Worm (Caenorhabditis elegans) whole organism, L1 larva: ENCODE measurements around the gene madf-9.

Experiments
- C04F5.9 ChIP-seq: sonication (generic microtip); optimal IDR thresholded peaks from 2 replicates; lab custom pipeline; 2016; ENCODE audit warnings: missing genetic modification characterization, missing compliant biosample characterization
- C34B4.2 ChIP-seq: sonication (generic microtip); optimal IDR thresholded peaks from 2 replicates; lab custom pipeline; 2017; ENCODE audit warnings: mild to moderate bottlenecking, missing genetic modification characterization, missing compliant biosample characterization
- F16B12.6 ChIP-seq: fragments of 150-350 bp; optimal IDR thresholded peaks from 2 replicates; lab custom pipeline; 2014; ENCODE audit warnings: missing biosample characterization, missing genetic modification characterization
- Y116A8C.19 ChIP-seq: sonication (generic microtip); optimal IDR thresholded peaks from 2 replicates; lab custom pipeline; 2016; ENCODE audit warnings: missing compliant biosample characterization, missing genetic modification characterization, borderline replicate concordance
- alr-1 ChIP-seq: fragments of 200-800 bp; sonication (Bioruptor generic); optimal IDR thresholded peaks from 2 replicates; lab custom pipeline; 2018; ENCODE audit warnings: borderline replicate concordance, mild to moderate bottlenecking, missing genetic modification characterization, missing compliant biosample characterization
- aly-2 ChIP-seq: fragments of 150-350 bp; optimal IDR thresholded peaks from 2 replicates; lab custom pipeline; 2014; ENCODE audit warnings: missing biosample characterization, missing genetic modification characterization
- ama-1 ChIP-seq: fragments of 150-350 bp; optimal IDR thresholded peaks from 2 replicates; lab custom pipeline; 2014
- blmp-1 ChIP-seq: fragments of 150-350 bp; optimal IDR thresholded peaks from 2 replicates; lab custom pipeline; 2014; ENCODE audit warnings: missing biosample characterization, missing genetic modification characterization
- ceh-63 ChIP-seq: fragments of 200-800 bp; sonication (Bioruptor generic); optimal IDR thresholded peaks from 2 replicates; lab custom pipeline; 2018; ENCODE audit warnings: mild to moderate bottlenecking, missing genetic modification characterization, missing compliant biosample characterization
- ceh-82 ChIP-seq, 3 experiments: fragments of 150-350 bp in 1 of 3; sonication (generic microtip) in 2 of 3; optimal IDR thresholded peaks; 2 replicates each; lab custom pipeline; 2014 to 2017; ENCODE audit warnings: missing biosample characterization in 3 of 3, missing genetic modification characterization in 3 of 3
- ces-1 ChIP-seq: fragments of 150-350 bp; optimal IDR thresholded peaks from 2 replicates; lab custom pipeline; 2014; ENCODE audit warnings: missing biosample characterization, missing genetic modification reagents, missing genetic modification characterization
- efl-1 ChIP-seq, 4 experiments: fragments of 150-350 bp; optimal IDR thresholded peaks in 3 of 4; peaks in 1 of 4; 1 replicate in 1 of 4; 2 replicates in 3 of 4; lab custom pipeline; 2014; ENCODE audit warnings: missing biosample characterization in 2 of 4, missing genetic modification characterization in 2 of 4, missing genetic modification reagents in 2 of 4
- efl-3 ChIP-seq: fragments of 200-800 bp; sonication (Bioruptor generic); optimal IDR thresholded peaks from 2 replicates; lab custom pipeline; 2018; ENCODE audit warnings: mild to moderate bottlenecking, missing genetic modification characterization, missing compliant biosample characterization
- egl-27 ChIP-seq, 2 experiments: fragments of 150-350 bp in 1 of 2; sonication (generic microtip); optimal IDR thresholded peaks; 3 replicates each; lab custom pipeline; 2017 to 2018; ENCODE audit warnings: missing biosample characterization in 2 of 2, missing genetic modification characterization in 2 of 2, missing genetic modification reagents in 2 of 2
- elt-2 ChIP-seq: sonication (generic microtip); optimal IDR thresholded peaks from 2 replicates; lab custom pipeline; 2016; ENCODE audit warnings: missing genetic modification characterization, mild to moderate bottlenecking, inconsistent platforms, missing compliant biosample characterization, missing genetic modification reagents
- ets-5 ChIP-seq: fragments of 200-800 bp; sonication (Bioruptor generic); IDR thresholded peaks from 2 replicates; pipeline ENCODE4 v1.3.6; 2022; ENCODE audit warnings: missing genetic modification characterization, missing compliant biosample characterization
- fkh-4 ChIP-seq: sonication (generic microtip); optimal IDR thresholded peaks from 2 replicates; lab custom pipeline; 2016; ENCODE audit warnings: missing compliant biosample characterization, missing genetic modification characterization, borderline replicate concordance
- fos-1 ChIP-seq: fragments of 150-350 bp; optimal IDR thresholded peaks from 2 replicates; lab custom pipeline; 2014; ENCODE audit warnings: missing biosample characterization, missing genetic modification characterization
- irx-1 ChIP-seq: sonication (generic microtip); optimal IDR thresholded peaks from 2 replicates; lab custom pipeline; 2016; ENCODE audit warnings: missing genetic modification characterization, missing compliant biosample characterization
- isw-1 ChIP-seq: fragments of 200-800 bp; sonication (Bioruptor generic); IDR thresholded peaks from 2 replicates; pipeline ENCODE4 v1.3.6; 2022; ENCODE audit warnings: missing genetic modification characterization, missing compliant biosample characterization
- jun-1 ChIP-seq: fragments of 150-350 bp; optimal IDR thresholded peaks from 2 replicates; lab custom pipeline; 2014; ENCODE audit warnings: missing biosample characterization, missing genetic modification reagents, missing genetic modification characterization
- lin-14 ChIP-seq: fragments of 200-800 bp; sonication (Bioruptor generic); optimal IDR thresholded peaks from 2 replicates; lab custom pipeline; 2018; ENCODE audit warnings: mild to moderate bottlenecking, missing genetic modification characterization, moderate library complexity, missing compliant biosample characterization
- lin-15B ChIP-seq: fragments of 150-350 bp; sonication (generic microtip); optimal IDR thresholded peaks from 3 replicates; lab custom pipeline; 2014; ENCODE audit warnings: missing biosample characterization, missing genetic modification characterization
- lin-35 ChIP-seq, 2 experiments: fragments of 150-350 bp; optimal IDR thresholded peaks; 2 replicates each; lab custom pipeline; 2014; ENCODE audit warnings: missing biosample characterization in 2 of 2, missing genetic modification characterization in 2 of 2, missing genetic modification reagents in 2 of 2
- lsy-2 ChIP-seq, 2 experiments: fragments of 150-350 bp; optimal IDR thresholded peaks; 2 replicates each; lab custom pipeline; 2014; ENCODE audit warnings: missing biosample characterization in 2 of 2, missing genetic modification characterization in 2 of 2
- mdl-1 ChIP-seq, 2 experiments: fragments of 150-350 bp; optimal IDR thresholded peaks; 2 replicates each; lab custom pipeline; 2014 to 2017; ENCODE audit warnings: missing biosample characterization in 2 of 2, missing genetic modification characterization in 2 of 2, inconsistent platforms in 1 of 2
- mep-1 ChIP-seq: fragments of 150-350 bp; optimal IDR thresholded peaks from 2 replicates; lab custom pipeline; 2014; ENCODE audit warnings: missing biosample characterization, missing genetic modification characterization
- nhr-11 ChIP-seq: fragments of 150-350 bp; optimal IDR thresholded peaks from 2 replicates; lab custom pipeline; 2014; ENCODE audit warnings: missing biosample characterization, missing genetic modification characterization
- nhr-19 ChIP-seq: fragments of 200-800 bp; sonication (Bioruptor generic); conservative IDR thresholded peaks from 2 replicates; pipeline ENCODE4 v1.3.6; 2022; ENCODE audit warnings: missing genetic modification characterization, missing compliant biosample characterization
- nhr-20 ChIP-seq: sonication (generic microtip); optimal IDR thresholded peaks from 2 replicates; lab custom pipeline; 2016; ENCODE audit warnings: mild to moderate bottlenecking, missing genetic modification characterization, missing compliant biosample characterization
- nhr-237 ChIP-seq: fragments of 150-350 bp; optimal IDR thresholded peaks from 2 replicates; lab custom pipeline; 2014; ENCODE audit warnings: missing biosample characterization, missing genetic modification characterization
- nhr-47 ChIP-seq: sonication (generic microtip); optimal IDR thresholded peaks from 2 replicates; lab custom pipeline; 2016; ENCODE audit warnings: mild to moderate bottlenecking, missing genetic modification characterization, moderate library complexity, missing compliant biosample characterization
- nhr-71 ChIP-seq: sonication (generic microtip); optimal IDR thresholded peaks from 2 replicates; lab custom pipeline; 2016; ENCODE audit warnings: mild to moderate bottlenecking, missing genetic modification characterization, moderate library complexity, missing compliant biosample characterization
- nhr-76 ChIP-seq: sonication (generic microtip); optimal IDR thresholded peaks from 2 replicates; lab custom pipeline; 2017; ENCODE audit warnings: missing biosample characterization, missing genetic modification characterization
- nhr-85 ChIP-seq: sonication (generic microtip); peaks from one replicate; lab custom pipeline; 2016; ENCODE audit warnings: missing genetic modification characterization, inconsistent platforms, missing compliant biosample characterization
- nhr-90 ChIP-seq: sonication (generic microtip); optimal IDR thresholded peaks from 2 replicates; lab custom pipeline; 2016; ENCODE audit warnings: mild to moderate bottlenecking, missing genetic modification characterization, missing compliant biosample characterization; ENCODE audit not compliant: poor library complexity
- pag-3 ChIP-seq: sonication (generic microtip); optimal IDR thresholded peaks from 2 replicates; lab custom pipeline; 2017; ENCODE audit warnings: missing genetic modification characterization, mild to moderate bottlenecking, missing compliant biosample characterization, antibody characterized with exemption, borderline replicate concordance; ENCODE audit not compliant: insufficient read depth
- pqm-1 ChIP-seq: sonication (generic microtip); optimal IDR thresholded peaks from 3 replicates; lab custom pipeline; 2017; ENCODE audit warnings: missing biosample characterization, missing genetic modification characterization
- rnt-1 ChIP-seq: sonication (generic microtip); optimal IDR thresholded peaks from 2 replicates; lab custom pipeline; 2016; ENCODE audit warnings: mild to moderate bottlenecking, missing genetic modification characterization, moderate library complexity, missing compliant biosample characterization
- skn-1 ChIP-seq: fragments of 150-350 bp; optimal IDR thresholded peaks from 2 replicates; lab custom pipeline; 2014; ENCODE audit warnings: missing biosample characterization, missing genetic modification characterization
- sox-4 ChIP-seq: sonication (generic microtip); optimal IDR thresholded peaks from 2 replicates; lab custom pipeline; 2016; ENCODE audit warnings: missing genetic modification characterization, missing compliant biosample characterization
- sptf-1 ChIP-seq: fragments of 150-350 bp; optimal IDR thresholded peaks from 2 replicates; lab custom pipeline; 2014; ENCODE audit warnings: missing biosample characterization, missing genetic modification characterization
- sup-37 ChIP-seq: fragments of 200-800 bp; sonication (Bioruptor generic); optimal IDR thresholded peaks from 2 replicates; lab custom pipeline; 2018; ENCODE audit warnings: mild to moderate bottlenecking, missing genetic modification characterization, missing compliant biosample characterization
- unc-130 ChIP-seq: fragments of 150-350 bp; optimal IDR thresholded peaks from 2 replicates; lab custom pipeline; 2017; ENCODE audit warnings: missing biosample characterization, missing genetic modification characterization, inconsistent platforms
- unc-62 ChIP-seq: fragments of 150-350 bp; optimal IDR thresholded peaks from 2 replicates; lab custom pipeline; 2014; ENCODE audit warnings: missing biosample characterization, missing genetic modification reagents, missing genetic modification characterization
- unc-86 ChIP-seq: sonication (generic microtip); optimal IDR thresholded peaks from 2 replicates; lab custom pipeline; 2016; ENCODE audit warnings: missing genetic modification characterization, missing compliant biosample characterization
- xbp-1 ChIP-seq: sonication (generic microtip); optimal IDR thresholded peaks from 2 replicates; lab custom pipeline; 2016; ENCODE audit warnings: missing genetic modification characterization, missing compliant biosample characterization
- zag-1 ChIP-seq: fragments of 150-350 bp; optimal IDR thresholded peaks from 2 replicates; lab custom pipeline; 2014; ENCODE audit warnings: missing biosample characterization, missing genetic modification characterization
- zip-4 ChIP-seq: fragments of 200-800 bp; sonication (Bioruptor generic); optimal IDR thresholded peaks from 2 replicates; lab custom pipeline; 2018; ENCODE audit warnings: mild to moderate bottlenecking, missing genetic modification characterization, moderate library complexity, missing compliant biosample characterization
- ztf-4 ChIP-seq: fragments of 150-350 bp; optimal IDR thresholded peaks from 2 replicates; lab custom pipeline; 2014; ENCODE audit warnings: missing biosample characterization, missing genetic modification characterization

The madf-9 gene

ce11 chrIV:3653420-3653823 is 16.5 kb downstream of the madf-9 start (continued):
- TF ChIP-seq lin-14 (peak; percentile 85), mep-1 (peak; percentile 33), nhr-71 (tag; lab: Kevin White, UChicago) (peak; percentile 91), nhr-19 (GFP tag; lab: Robert Waterston, UW) (peak; percentile 95), lin-35 (GFP tag; optimal IDR thresholded peaks at IDR 0.05; lab: Kevin White, UChicago) (peak; percentile 7 to 77), unc-130 (peak; percentile 79), ets-5 (GFP tag; lab: Robert Waterston, UW) (no peak)

- TF ChIP-seq nhr-76: no peak
- TF ChIP-seq ceh-82 (tag; optimal IDR thresholded peaks at IDR 0.05; lab: Kevin White, UChicago): peak in 1 of 3 experiments; percentile 2
- peak; percentile 63 for TF ChIP-seq nhr-90 (tag; lab: Kevin White, UChicago)
- TF ChIP-seq C34B4.2 (tag; lab: Kevin White, UChicago): no peak
- no peak for TF ChIP-seq C04F5.9
- peak; percentile 5 for TF ChIP-seq jun-1 (tag; lab: Kevin White, UChicago)
- TF ChIP-seq nhr-71 (tag; lab: Kevin White, UChicago): peak; percentile 96
- TF ChIP-seq Y116A8C.19 (tag; lab: Kevin White, UChicago): no peak
- TF ChIP-seq elt-2 (tag; lab: Kevin White, UChicago): no peak
- TF ChIP-seq efl-1 (optimal IDR thresholded peaks at IDR 0.05; lab: Kevin White, UChicago): peak; percentile 11 to 39
- TF ChIP-seq efl-1 (GFP tag; optimal IDR thresholded peaks at IDR 0.05 in 1 of 2; lab: Kevin White, UChicago): peak; percentile 2 to 86
- no peak for TF ChIP-seq zip-4 (GFP tag; lab: Kevin White, UChicago)
- no peak for TF ChIP-seq unc-86
- TF ChIP-seq lsy-2 (tag; optimal IDR thresholded peaks at IDR 0.05; lab: Kevin White, UChicago): peak; percentile 56 to 76
- TF ChIP-seq alr-1 (tag; lab: Kevin White, UChicago): no peak
- TF ChIP-seq nhr-11 (tag; lab: Kevin White, UChicago): peak; percentile 28
- peak in 1 of 2 experiments; percentile 45 for TF ChIP-seq lin-35 (GFP tag; optimal IDR thresholded peaks at IDR 0.05; lab: Kevin White, UChicago)
- peak in 1 of 2 experiments; percentile 9 for TF ChIP-seq egl-27 (tag; optimal IDR thresholded peaks at IDR 0.05; lab: Kevin White, UChicago)
- peak; percentile 84 for TF ChIP-seq nhr-85
- peak; percentile 91 for TF ChIP-seq lin-14
- TF ChIP-seq sox-4: no peak
- peak; percentile 36 for TF ChIP-seq xbp-1 (tag; lab: Kevin White, UChicago)
- TF ChIP-seq nhr-19 (GFP tag; lab: Robert Waterston, UW): peak; percentile 94
- TF ChIP-seq ces-1: no peak
- no peak for TF ChIP-seq efl-3 (GFP tag; lab: Kevin White, UChicago)
- peak; percentile 92 for TF ChIP-seq nhr-20
- TF ChIP-seq pqm-1 (tag; lab: Kevin White, UChicago): no peak
- TF ChIP-seq unc-62 (GFP tag; lab: Kevin White, UChicago): no peak
- no peak for TF ChIP-seq pag-3
- no peak for TF ChIP-seq fkh-4 (tag; lab: Kevin White, UChicago)
- TF ChIP-seq F16B12.6: no peak
- TF ChIP-seq isw-1 (GFP tag; lab: Robert Waterston, UW): no peak
- TF ChIP-seq ceh-63: no peak
- no peak for TF ChIP-seq sptf-1 (tag; lab: Kevin White, UChicago)
- TF ChIP-seq ets-5 (GFP tag; lab: Robert Waterston, UW): no peak
- TF ChIP-seq skn-1 (tag; lab: Kevin White, UChicago): peak; percentile 18
- no peak for TF ChIP-seq nhr-237 (tag; lab: Kevin White, UChicago)
- TF ChIP-seq ztf-4: peak; percentile 70
- no peak for TF ChIP-seq zag-1 (tag; lab: Kevin White, UChicago)
- TF ChIP-seq aly-2 (tag; lab: Kevin White, UChicago): no peak
- TF ChIP-seq sup-37 (GFP tag; lab: Kevin White, UChicago): peak; percentile 64
- TF ChIP-seq nhr-47 (tag; lab: Kevin White, UChicago): peak; percentile 70
- no peak for TF ChIP-seq lin-15B (tag; lab: Kevin White, UChicago)
- TF ChIP-seq blmp-1: peak; percentile 74
- TF ChIP-seq mdl-1 (tag; optimal IDR thresholded peaks at IDR 0.05; lab: Kevin White, UChicago): peak in 1 of 2 experiments; percentile 90
- TF ChIP-seq irx-1 (tag; lab: Kevin White, UChicago): peak; percentile 29
- TF ChIP-seq ama-1: no peak
- peak; percentile 84 for TF ChIP-seq unc-130
- peak; percentile 94 for TF ChIP-seq rnt-1 (tag; lab: Kevin White, UChicago)
- TF ChIP-seq fos-1 (tag; lab: Kevin White, UChicago): no peak
These were observed 17.3 kb downstream of the madf-9 start for ce11 chrIV:3654214-3654613.
